Worm (Caenorhabditis elegans): ENCODE results near the gene C25F9.5.

DNA sequence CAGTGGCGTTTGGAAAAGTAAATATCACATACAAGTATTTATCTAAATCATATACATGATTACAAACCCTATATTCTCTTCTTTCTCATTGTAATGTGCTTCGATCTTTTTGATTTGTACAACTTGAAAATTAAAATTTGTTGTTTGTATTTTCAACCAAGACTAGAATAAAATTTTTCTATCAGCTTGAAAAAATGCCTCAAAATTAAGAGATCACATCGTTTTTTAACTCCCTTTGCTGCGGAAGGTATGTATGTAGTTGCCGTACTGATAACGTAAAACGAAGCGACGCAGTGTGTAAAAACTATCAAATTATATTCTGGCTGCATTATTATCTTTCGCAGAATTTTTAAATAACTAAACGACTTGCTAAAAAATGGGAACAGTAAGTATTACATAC, 7.2 kb upstream of the C25F9.5 start, which contains the start of gene C25F9.15:
- TF ChIP-seq C06A6.2 (GFP tag; conservative IDR thresholded peaks at IDR 0.05) (no peak), ztf-26 (tag; optimal IDR thresholded peaks at IDR 0.05) (no peak), let-526 (GFP tag; IDR thresholded peaks at IDR 0.05) (no peak), atf-7 (tag; optimal IDR thresholded peaks at IDR 0.05) (no peak), ama-1 (optimal IDR thresholded peaks at IDR 0.05) (no peak), ama-1 (GFP tag; optimal IDR thresholded peaks at IDR 0.05) (no peak), snpc-4 (GFP tag; optimal IDR thresholded peaks at IDR 0.05) (no peak), snpc-4 (tag; optimal IDR thresholded peaks at IDR 0.05) (no peak), athp-1 (tag; optimal IDR thresholded peaks at IDR 0.05) (no peak), akir-1 (GFP tag; optimal IDR thresholded peaks at IDR 0.05) (no peak), lin-54 (GFP tag; optimal IDR thresholded peaks at IDR 0.05) (no peak), efl-1 (GFP tag; optimal IDR thresholded peaks at IDR 0.05) (no peak), fkh-3 (tag; optimal IDR thresholded peaks at IDR 0.05) (no peak), mel-28 (tag; optimal IDR thresholded peaks at IDR 0.05; ENCODE audit: borderline replicate concordance) (no peak), lag-1 (GFP tag; IDR thresholded peaks at IDR 0.05) (no peak), him-1 (tag; optimal IDR thresholded peaks at IDR 0.05) (no peak)
